Worm (Caenorhabditis elegans): Measurements from ENCODE around the gene F43H9.3.

DNA sequence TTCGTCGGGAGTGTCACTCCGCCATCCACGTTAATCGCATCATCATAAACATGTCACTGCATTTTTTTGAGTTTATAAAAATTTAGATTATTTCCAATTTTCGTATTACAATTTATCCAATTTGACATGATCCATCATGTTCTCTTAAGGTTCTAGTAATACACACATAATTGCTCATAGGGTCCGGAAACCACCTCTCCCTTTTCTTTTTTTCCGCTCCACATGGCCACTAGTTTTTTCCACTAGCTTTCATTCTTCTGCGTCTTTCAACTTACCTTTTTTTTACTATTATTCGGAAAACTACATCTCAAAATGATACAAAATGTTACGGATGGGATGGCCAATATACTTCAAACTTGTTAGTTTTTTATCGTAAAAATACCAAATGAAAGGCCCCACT lies 38.9 kb downstream of the F43H9.3 start, which contains the start of gene Y97E10AL.1:
- TF ChIP-seq nhr-232 (tag; optimal IDR thresholded peaks at IDR 0.05) (no peak), unc-86 (tag; optimal IDR thresholded peaks at IDR 0.05) (no peak)
